Fruit fly (Drosophila melanogaster) whole organism: ENCODE data around the gene CG34332.
"Not testable (repeated sequence)": the region's sequence is repeated elsewhere in the genome, so short reads cannot be mapped to it uniquely, and the experiment has no call there.

Experiments
- CG8478 ChIP-seq: fragments of >200 bp; optimal IDR thresholded peaks from 2 replicates; lab custom pipeline; 2018; ENCODE audit warnings: inconsistent platforms
- Dll ChIP-seq: fragments of >200 bp; optimal IDR thresholded peaks from 2 replicates; lab custom pipeline; 2017
- EcR ChIP-seq, 2 experiments: fragments of >200 bp; optimal IDR thresholded peaks; 2 replicates each; lab custom pipeline; 2017; ENCODE audit warnings: missing biosample characterization in 2 of 2, missing genetic modification characterization in 2 of 2, missing genetic modification reagents in 2 of 2
- pan ChIP-seq: fragments of >200 bp; optimal IDR thresholded peaks from 2 replicates; lab custom pipeline; 2017
- psq ChIP-seq: fragments of >200 bp; optimal IDR thresholded peaks from 2 replicates; lab custom pipeline; 2017
- usp ChIP-seq: fragments of >200 bp; optimal IDR thresholded peaks from 2 replicates; lab custom pipeline; 2017; ENCODE audit warnings: missing biosample characterization, missing genetic modification characterization, mixed read lengths

The CG34332 gene

dm6 chrX:20140710-20141109 is at the start of gene CG34332:
TSS of gene CG34332 (plus strand) at chrX:20141010.
- TF ChIP-seq psq (no peak), usp (no peak), EcR (GFP tag; optimal IDR thresholded peaks at IDR 0.05; lab: Kevin White, UChicago) (no peak), CG8478 (lab: Kevin White, UChicago) (no peak), pan (lab: Kevin White, UChicago) (no peak), Dll (lab: Kevin White, UChicago) (no peak)

- no peak for TF ChIP-seq pan (lab: Kevin White, UChicago)
- no peak for TF ChIP-seq EcR (GFP tag; optimal IDR thresholded peaks at IDR 0.05; lab: Kevin White, UChicago)
- no peak for TF ChIP-seq usp
- TF ChIP-seq Dll (lab: Kevin White, UChicago): no peak
- no peak for TF ChIP-seq CG8478 (lab: Kevin White, UChicago)
- no peak for TF ChIP-seq psq
Observed at dm6 chrX:20092308-20092707, 48.5 kb upstream of the CG34332 start, which contains the start of gene fd19B. TSS of gene fd19B (minus strand) at chrX:20092408.

dm6 chrX:20094098-20094497 is 46.7 kb upstream of the CG34332 start, which contains the start of gene Or19b:
TSS of gene Or19b (plus strand) at chrX:20094398.
- not testable (repeated sequence) for TF ChIP-seq pan (lab: Kevin White, UChicago); EcR (GFP tag; optimal IDR thresholded peaks at IDR 0.05; lab: Kevin White, UChicago); Dll (lab: Kevin White, UChicago)

dm6 chrX:20096374-20096773 is 44.4 kb upstream of the CG34332 start, which contains the start of gene CG42581:
TSS of gene CG42581 (minus strand) at chrX:20096474.
- TF ChIP-seq Dll (lab: Kevin White, UChicago); EcR (GFP tag; optimal IDR thresholded peaks at IDR 0.05; lab: Kevin White, UChicago); usp: not testable (repeated sequence)

dm6 chrX:20104987-20105386 is 35.8 kb upstream of the CG34332 start:
- no peak for TF ChIP-seq psq
- no peak for TF ChIP-seq Dll (lab: Kevin White, UChicago)
- no peak for TF ChIP-seq CG8478 (lab: Kevin White, UChicago)
- TF ChIP-seq EcR (GFP tag; optimal IDR thresholded peaks at IDR 0.05; lab: Kevin White, UChicago): no peak
- no peak for TF ChIP-seq usp
- no peak for TF ChIP-seq pan (lab: Kevin White, UChicago)

dm6 chrX:20110475-20110874 is 30.3 kb upstream of the CG34332 start, which contains the start of gene karr:
TSS of gene karr (minus strand) at chrX:20110575.
- TF ChIP-seq usp: no peak
- TF ChIP-seq CG8478 (lab: Kevin White, UChicago): no peak
- TF ChIP-seq Dll (lab: Kevin White, UChicago): no peak
- TF ChIP-seq psq: no peak
- TF ChIP-seq EcR (GFP tag; optimal IDR thresholded peaks at IDR 0.05; lab: Kevin White, UChicago): no peak
- no peak for TF ChIP-seq pan (lab: Kevin White, UChicago)

- no peak for TF ChIP-seq CG8478 (lab: Kevin White, UChicago)
- no peak for TF ChIP-seq EcR (GFP tag; optimal IDR thresholded peaks at IDR 0.05; lab: Kevin White, UChicago)
- no peak for TF ChIP-seq pan (lab: Kevin White, UChicago)
- no peak for TF ChIP-seq Dll (lab: Kevin White, UChicago)
- TF ChIP-seq psq: no peak
- TF ChIP-seq usp: no peak
Observed at dm6 chrX:20122153-20122552, 18.7 kb upstream of the CG34332 start, which contains the start of gene CG34331. TSS of gene CG34331 (plus strand) at chrX:20122453.

dm6 chrX:20129554-20129953 is 11.3 kb upstream of the CG34332 start:
- no peak for TF ChIP-seq psq
- no peak for TF ChIP-seq pan (lab: Kevin White, UChicago)
- TF ChIP-seq EcR (GFP tag; optimal IDR thresholded peaks at IDR 0.05; lab: Kevin White, UChicago): no peak
- no peak for TF ChIP-seq Dll (lab: Kevin White, UChicago)
- no peak for TF ChIP-seq usp
- TF ChIP-seq CG8478 (lab: Kevin White, UChicago): no peak

dm6 chrX:20130486-20130885 is 10.3 kb upstream of the CG34332 start:
- no peak for TF ChIP-seq CG8478 (lab: Kevin White, UChicago)
- TF ChIP-seq usp: no peak
- no peak for TF ChIP-seq Dll (lab: Kevin White, UChicago)
- no peak for TF ChIP-seq psq
- TF ChIP-seq pan (lab: Kevin White, UChicago): no peak
- no peak for TF ChIP-seq EcR (GFP tag; optimal IDR thresholded peaks at IDR 0.05; lab: Kevin White, UChicago)

dm6 chrX:20133432-20133831 is 7.4 kb upstream of the CG34332 start, which contains the start of gene CG15322:
TSS of gene CG15322 (plus strand) at chrX:20133579.
- TF ChIP-seq CG8478 (lab: Kevin White, UChicago) (no peak), usp (no peak), psq (no peak), Dll (lab: Kevin White, UChicago) (no peak), pan (lab: Kevin White, UChicago) (no peak), EcR (GFP tag; optimal IDR thresholded peaks at IDR 0.05; lab: Kevin White, UChicago) (no peak)

dm6 chrX:20139493-20139892 is 1.3 kb upstream of the CG34332 start, which contains the start of gene CG42583:
TSS of gene CG42583 (plus strand) at chrX:20139793.
- TF ChIP-seq EcR (GFP tag; optimal IDR thresholded peaks at IDR 0.05; lab: Kevin White, UChicago) (no peak), pan (lab: Kevin White, UChicago) (no peak), CG8478 (lab: Kevin White, UChicago) (no peak), usp (no peak), psq (no peak), Dll (lab: Kevin White, UChicago) (no peak)

- not testable (repeated sequence) for TF ChIP-seq usp; pan (lab: Kevin White, UChicago); psq
Observed at dm6 chrX:20143088-20143487, 2.3 kb downstream of the CG34332 start, which contains the start of gene Or19a. TSS of gene Or19a (minus strand) at chrX:20143188.
